Worm (Caenorhabditis elegans): ENCODE measurements around the gene glb-3.

The glb-3 gene

ce11 chrV:11156589-11156988, 22.2 kb downstream of the glb-3 start:
- no peak for TF ChIP-seq aly-2 (tag; optimal IDR thresholded peaks at IDR 0.05)
- peak; percentile 93 for TF ChIP-seq ceh-8 (GFP tag; optimal IDR thresholded peaks at IDR 0.05)

DNA sequence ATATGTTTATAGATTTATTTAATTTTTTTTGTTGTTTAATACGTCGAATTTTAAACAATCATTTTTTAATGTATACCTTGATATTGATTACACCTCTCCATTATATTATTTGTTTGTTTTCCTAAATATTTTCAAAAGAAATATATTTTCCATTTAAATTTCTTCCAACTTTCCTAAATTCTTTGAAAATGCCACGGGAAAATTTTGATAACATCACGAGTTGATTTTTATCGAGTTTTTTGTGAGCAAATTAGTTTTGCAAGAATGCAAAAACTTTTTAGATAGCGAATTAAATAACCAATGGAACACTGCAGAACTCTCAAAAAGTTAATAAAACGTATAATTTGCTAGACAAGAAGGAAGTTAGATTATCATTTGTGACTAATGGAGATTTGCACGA, 23.6 kb downstream of the glb-3 start, which contains the start of gene srg-42:
TSS of gene srg-42 (minus strand) at position 101 of the 400 bp plus-strand sequence.
- TF ChIP-seq lin-15B (tag; optimal IDR thresholded peaks at IDR 0.05): no peak
- TF ChIP-seq nhr-85 (tag): no peak
- no peak for TF ChIP-seq snu-23 (GFP tag; optimal IDR thresholded peaks at IDR 0.05)
- TF ChIP-seq C34B4.2 (tag; optimal IDR thresholded peaks at IDR 0.05): no peak
- TF ChIP-seq hpl-2 (GFP tag; optimal IDR thresholded peaks at IDR 0.05): no peak
- TF ChIP-seq lir-3 (tag; optimal IDR thresholded peaks at IDR 0.05; ENCODE audit: poor library complexity): no peak
- TF ChIP-seq ets-5 (GFP tag; IDR thresholded peaks at IDR 0.05): no peak
- no peak for TF ChIP-seq sup-37 (GFP tag; optimal IDR thresholded peaks at IDR 0.05)
- no peak for TF ChIP-seq lin-13 (GFP tag; optimal IDR thresholded peaks at IDR 0.05)
- no peak for TF ChIP-seq pag-3 (tag; optimal IDR thresholded peaks at IDR 0.05; ENCODE audit: borderline replicate concordance, insufficient read depth)
- no peak for TF ChIP-seq nhr-19 (GFP tag; conservative IDR thresholded peaks at IDR 0.05)
- no peak for TF ChIP-seq nhr-90 (tag; optimal IDR thresholded peaks at IDR 0.05; ENCODE audit: poor library complexity)

ce11 chrV:11161791-11162190, 27.4 kb downstream of the glb-3 start, which contains the start of gene srg-41:
Gene srg-41, minus strand, starts transcription at chrV:11161891.
- TF ChIP-seq nhr-85 (tag): no peak
- no peak for TF ChIP-seq pag-3 (tag; optimal IDR thresholded peaks at IDR 0.05; ENCODE audit: borderline replicate concordance, insufficient read depth)
- TF ChIP-seq hpl-2 (GFP tag; optimal IDR thresholded peaks at IDR 0.05): no peak
- TF ChIP-seq blmp-1 (tag; optimal IDR thresholded peaks at IDR 0.05): no peak
- no peak for TF ChIP-seq efl-3 (GFP tag; optimal IDR thresholded peaks at IDR 0.05)
- TF ChIP-seq hlh-17 (GFP tag; optimal IDR thresholded peaks at IDR 0.05; ENCODE audit: borderline replicate concordance): no peak
- TF ChIP-seq C04F5.9 (tag; optimal IDR thresholded peaks at IDR 0.05): no peak
- TF ChIP-seq irx-1 (tag; optimal IDR thresholded peaks at IDR 0.05): no peak
- no peak for TF ChIP-seq ztf-4 (tag; optimal IDR thresholded peaks at IDR 0.05)

- TF ChIP-seq nhr-19 (GFP tag; conservative IDR thresholded peaks at IDR 0.05): no peak
- TF ChIP-seq fkh-4 (tag; optimal IDR thresholded peaks at IDR 0.05; ENCODE audit: borderline replicate concordance): no peak
- no peak for TF ChIP-seq nhr-28 (tag; optimal IDR thresholded peaks at IDR 0.05)
- no peak for TF ChIP-seq isw-1 (GFP tag; IDR thresholded peaks at IDR 0.05)
- no peak for TF ChIP-seq vab-15 (tag; optimal IDR thresholded peaks at IDR 0.05)
- TF ChIP-seq pax-3 (tag; optimal IDR thresholded peaks at IDR 0.05): no peak
- no peak for TF ChIP-seq tlp-1 (tag; optimal IDR thresholded peaks at IDR 0.05)
Observed at ce11 chrV:11164475-11164874, 30.1 kb downstream of the glb-3 start, which contains the start of gene srg-40. Gene srg-40, minus strand, starts transcription at chrV:11164575.

- TF ChIP-seq fkh-10 (GFP tag; optimal IDR thresholded peaks at IDR 0.05) (peak; percentile 79), snpc-4 (tag; optimal IDR thresholded peaks at IDR 0.05) (no peak), ets-5 (GFP tag; IDR thresholded peaks at IDR 0.05) (no peak)
Observed at ce11 chrV:11167745-11168144, 33.3 kb downstream of the glb-3 start.

ce11 chrV:11170564-11171329, 36.4 kb downstream of the glb-3 start:
- TF ChIP-seq ama-1 (optimal IDR thresholded peaks at IDR 0.05) (no peak), dpl-1 (GFP tag; optimal IDR thresholded peaks at IDR 0.05) (no peak), lin-35 (GFP tag; optimal IDR thresholded peaks at IDR 0.05) (no peak), nhr-20 (tag; optimal IDR thresholded peaks at IDR 0.05) (no peak), C34B4.2 (tag; optimal IDR thresholded peaks at IDR 0.05) (no peak)

Measured in whole organism, L1 larva.